Worm (Caenorhabditis elegans): ENCODE data around the gene C35D10.8.

C35D10.8 gene

DNA sequence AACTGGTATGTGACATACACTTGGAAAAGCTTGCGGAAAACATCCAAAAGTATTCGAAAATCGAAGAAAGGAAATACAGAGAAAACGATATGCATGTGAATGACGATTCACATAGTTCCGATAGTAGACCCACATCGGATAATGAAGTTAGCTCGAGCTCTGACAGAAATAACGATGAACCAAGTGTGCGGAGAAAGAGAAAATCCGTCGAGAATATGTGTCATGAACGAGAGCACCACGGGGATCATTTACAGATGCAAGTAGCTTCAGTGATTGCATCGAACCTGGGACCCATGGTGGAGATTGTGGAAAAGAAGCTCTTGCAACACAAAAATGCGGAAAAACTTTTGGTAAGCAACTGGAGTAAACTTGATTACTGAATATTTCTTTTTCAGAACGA is 2.0 kb downstream of the C35D10.8 start:
- TF ChIP-seq med-1 (GFP tag; optimal IDR thresholded peaks at IDR 0.05; ENCODE audit: insufficient read depth) = no peak
- TF ChIP-seq cog-1 (tag; optimal IDR thresholded peaks at IDR 0.05) = no peak
- TF ChIP-seq klf-2 (GFP tag; conservative IDR thresholded peaks at IDR 0.05) = no peak

DNA sequence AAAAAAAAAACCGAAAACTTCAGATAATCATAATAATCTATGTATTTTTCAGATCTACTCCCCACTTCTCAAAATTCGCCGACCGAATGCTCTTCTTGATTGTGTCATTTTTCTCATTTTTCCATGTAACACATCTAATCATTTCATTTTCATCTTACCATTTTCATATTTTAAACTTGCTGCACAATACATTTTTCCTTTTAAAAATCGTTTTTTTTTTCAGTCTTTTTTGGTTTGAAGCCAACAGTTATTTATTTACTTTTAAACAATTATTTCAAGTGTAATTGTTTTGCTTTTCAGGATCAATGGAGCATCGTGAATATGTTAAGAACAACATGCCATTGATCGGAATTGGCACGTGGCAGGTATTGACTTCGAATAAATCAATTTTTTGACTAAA is 4.0 kb downstream of the C35D10.8 start, which contains the start of gene C35D10.6:
Gene C35D10.6, plus strand, starts transcription at position 301 of the 400 bp plus-strand sequence.
- TF ChIP-seq med-1 (GFP tag; optimal IDR thresholded peaks at IDR 0.05; ENCODE audit: insufficient read depth) = no peak
- no peak for TF ChIP-seq klf-2 (GFP tag; conservative IDR thresholded peaks at IDR 0.05)
- TF ChIP-seq ref-1 (GFP tag; conservative IDR thresholded peaks at IDR 0.05) = no peak
- no peak for TF ChIP-seq flt-1 (GFP tag; IDR thresholded peaks at IDR 0.05)
- no peak for TF ChIP-seq ztf-29 (GFP tag; IDR thresholded peaks at IDR 0.05)
- no peak for TF ChIP-seq T22C8.4 (GFP tag; IDR thresholded peaks at IDR 0.05)
- TF ChIP-seq cog-1 (tag; optimal IDR thresholded peaks at IDR 0.05) = no peak
- TF ChIP-seq tab-1 (GFP tag; IDR thresholded peaks at IDR 0.05) = no peak
- no peak for TF ChIP-seq ztf-23 (GFP tag; IDR thresholded peaks at IDR 0.05)

DNA sequence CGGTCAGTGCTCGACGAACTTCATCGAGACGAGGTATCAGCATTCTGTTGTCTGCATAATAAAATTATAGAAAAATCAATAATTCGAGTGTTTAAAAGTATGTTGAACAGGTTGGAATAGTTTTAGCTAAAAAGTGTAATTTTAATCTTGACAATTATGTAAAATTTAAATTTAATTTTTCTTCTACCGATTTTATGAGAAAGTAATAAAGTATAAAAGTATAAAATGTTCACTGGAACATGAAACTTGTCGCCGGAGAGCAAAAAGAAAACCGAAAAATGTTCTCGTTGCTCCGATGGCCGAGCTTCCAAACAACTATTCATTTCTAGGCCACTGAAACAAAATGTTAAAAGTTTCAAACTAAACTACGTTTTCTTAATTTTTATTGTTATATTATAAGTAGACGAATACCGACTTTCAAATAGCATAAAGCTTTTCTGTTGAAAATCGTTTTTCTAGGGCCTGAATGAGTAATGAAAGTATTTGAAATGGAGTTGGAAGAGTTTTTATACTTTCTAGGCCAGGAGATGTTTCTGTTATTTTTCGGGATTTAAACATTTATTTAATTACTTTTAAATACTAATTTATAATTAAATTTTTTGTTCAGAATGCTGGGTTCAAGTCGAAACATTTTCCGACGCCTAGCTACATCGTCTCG is 6.9 kb downstream of the C35D10.8 start, which contains the start of the genes C35D10.10 and C35D10.5:
Gene C35D10.10, minus strand, starts transcription at position 51 of the 658 bp plus-strand sequence.
Gene C35D10.5, plus strand, starts transcription at position 608 of the 658 bp plus-strand sequence.
- no peak for TF ChIP-seq tab-1 (GFP tag; IDR thresholded peaks at IDR 0.05)
- TF ChIP-seq ztf-23 (GFP tag; IDR thresholded peaks at IDR 0.05) = no peak
- TF ChIP-seq cog-1 (tag; optimal IDR thresholded peaks at IDR 0.05) = no peak
- no peak for TF ChIP-seq flt-1 (GFP tag; IDR thresholded peaks at IDR 0.05)
- TF ChIP-seq klf-2 (GFP tag; conservative IDR thresholded peaks at IDR 0.05) = no peak

ce11 chrIII:4863127-4863526 is 8.1 kb downstream of the C35D10.8 start, which contains the start of gene coq-8:
Gene coq-8, plus strand, starts transcription at chrIII:4863427.
- no peak for TF ChIP-seq ztf-29 (GFP tag; IDR thresholded peaks at IDR 0.05)
- TF ChIP-seq flt-1 (GFP tag; IDR thresholded peaks at IDR 0.05) = no peak
- TF ChIP-seq ref-1 (GFP tag; conservative IDR thresholded peaks at IDR 0.05) = no peak
- TF ChIP-seq cog-1 (tag; optimal IDR thresholded peaks at IDR 0.05) = no peak
- no peak for TF ChIP-seq ztf-23 (GFP tag; IDR thresholded peaks at IDR 0.05)
- TF ChIP-seq klf-2 (GFP tag; conservative IDR thresholded peaks at IDR 0.05) = no peak
- TF ChIP-seq tab-1 (GFP tag; IDR thresholded peaks at IDR 0.05) = no peak
- TF ChIP-seq med-1 (GFP tag; optimal IDR thresholded peaks at IDR 0.05; ENCODE audit: insufficient read depth) = no peak
- no peak for TF ChIP-seq T22C8.4 (GFP tag; IDR thresholded peaks at IDR 0.05)

DNA sequence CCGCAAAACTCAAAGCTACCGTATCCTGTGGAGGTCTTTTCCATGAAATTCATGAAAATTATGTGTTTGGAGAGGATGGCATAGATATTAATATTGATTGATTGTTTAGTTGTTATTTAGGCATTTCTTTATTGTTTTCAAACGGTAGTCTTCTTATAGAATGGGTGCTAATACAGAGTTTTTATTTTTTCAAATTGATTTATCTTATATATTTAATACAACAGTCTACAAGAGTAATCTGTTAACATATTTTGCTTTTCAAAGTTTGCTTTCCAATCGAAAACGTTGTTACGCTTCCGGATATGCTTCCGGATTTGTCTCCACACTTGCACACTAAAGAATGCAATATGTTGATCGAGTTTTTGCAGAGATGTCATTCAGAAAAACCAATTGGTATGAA is 11.7 kb downstream of the C35D10.8 start, which contains the start of gene C35D10.17:
Gene C35D10.17, plus strand, starts transcription at position 301 of the 400 bp plus-strand sequence.
- no peak for TF ChIP-seq cog-1 (tag; optimal IDR thresholded peaks at IDR 0.05)
- no peak for TF ChIP-seq T22C8.4 (GFP tag; IDR thresholded peaks at IDR 0.05)
- TF ChIP-seq ztf-29 (GFP tag; IDR thresholded peaks at IDR 0.05) = no peak
- no peak for TF ChIP-seq ztf-23 (GFP tag; IDR thresholded peaks at IDR 0.05)
- no peak for TF ChIP-seq ref-1 (GFP tag; conservative IDR thresholded peaks at IDR 0.05)

DNA sequence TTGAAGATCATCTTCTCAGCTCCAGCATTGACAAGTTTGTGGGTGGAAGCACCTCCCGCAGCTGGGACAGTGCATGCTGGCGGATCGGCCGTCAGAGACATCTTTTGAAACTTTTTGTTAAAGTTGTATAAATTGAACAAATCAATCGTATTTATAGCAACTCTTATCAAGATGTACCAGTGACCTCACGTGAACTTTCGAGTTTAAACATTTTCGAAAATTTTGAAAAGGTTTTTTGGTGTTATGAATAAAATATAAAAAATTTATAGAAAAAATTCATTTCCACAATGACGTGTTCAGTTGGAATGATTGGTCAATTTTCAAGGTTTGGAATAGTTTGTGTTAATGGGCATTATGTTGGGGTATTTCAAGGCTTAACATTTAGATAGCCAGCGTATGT is 13.6 kb downstream of the C35D10.8 start, which contains the start of the genes msd-4 and C35D10.3:
Gene msd-4, minus strand, starts transcription at position 101 of the 400 bp plus-strand sequence.
Gene C35D10.3, plus strand, starts transcription at position 279 of the 400 bp plus-strand sequence.
- TF ChIP-seq T22C8.4 (GFP tag; IDR thresholded peaks at IDR 0.05) (no peak), cog-1 (tag; optimal IDR thresholded peaks at IDR 0.05) (no peak), tab-1 (GFP tag; IDR thresholded peaks at IDR 0.05) (no peak), ref-1 (GFP tag; conservative IDR thresholded peaks at IDR 0.05) (no peak), ztf-23 (GFP tag; IDR thresholded peaks at IDR 0.05) (no peak), med-1 (GFP tag; optimal IDR thresholded peaks at IDR 0.05; ENCODE audit: insufficient read depth) (no peak)

DNA sequence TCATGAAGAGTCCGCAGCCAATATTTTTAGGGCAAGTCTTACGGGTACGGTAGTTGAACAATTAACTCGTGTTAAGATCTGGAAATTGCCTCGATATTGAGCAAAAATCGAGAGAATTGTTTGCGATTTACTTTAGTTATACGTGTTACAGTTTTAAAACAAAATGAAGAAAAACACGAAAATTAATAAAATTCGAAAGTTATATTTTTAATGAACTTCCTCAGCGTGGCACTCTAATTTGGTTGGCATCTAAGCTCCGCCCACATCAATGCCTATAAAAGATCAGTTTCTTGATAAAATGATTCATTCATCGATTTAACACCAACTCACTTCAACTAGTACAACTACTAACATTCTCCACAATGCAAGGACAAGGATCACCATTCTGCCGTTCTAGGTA is 15.5 kb downstream of the C35D10.8 start, which contains the start of gene gipc-1:
Gene gipc-1, plus strand, starts transcription at position 301 of the 400 bp plus-strand sequence.
- no peak for TF ChIP-seq ztf-23 (GFP tag; IDR thresholded peaks at IDR 0.05)
- TF ChIP-seq klf-2 (GFP tag; conservative IDR thresholded peaks at IDR 0.05) = no peak

DNA sequence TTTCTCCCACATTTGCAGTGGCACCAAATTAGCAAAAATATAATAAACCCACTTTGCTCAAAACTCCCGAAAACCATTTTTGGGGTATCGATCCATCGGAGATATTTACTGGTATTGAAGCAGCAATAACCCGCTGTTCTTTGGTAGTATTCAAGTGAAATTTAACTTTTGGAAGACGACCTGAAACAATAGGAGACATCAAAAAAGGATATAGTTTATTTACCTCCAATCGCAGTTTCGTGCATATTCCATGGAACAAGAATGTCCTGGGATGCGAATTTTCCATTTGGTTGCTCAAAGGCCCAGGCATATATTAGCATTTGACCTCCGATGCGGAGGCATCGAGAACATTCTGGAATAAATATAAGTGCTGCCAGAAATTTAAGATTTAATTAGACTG is 18.4 kb downstream of the C35D10.8 start:
- no peak for TF ChIP-seq tab-1 (GFP tag; IDR thresholded peaks at IDR 0.05)
- TF ChIP-seq ztf-29 (GFP tag; IDR thresholded peaks at IDR 0.05) = no peak
- no peak for TF ChIP-seq cog-1 (tag; optimal IDR thresholded peaks at IDR 0.05)
- no peak for TF ChIP-seq klf-2 (GFP tag; conservative IDR thresholded peaks at IDR 0.05)
- TF ChIP-seq ref-1 (GFP tag; conservative IDR thresholded peaks at IDR 0.05) = no peak
- TF ChIP-seq med-1 (GFP tag; optimal IDR thresholded peaks at IDR 0.05; ENCODE audit: insufficient read depth) = no peak
- TF ChIP-seq T22C8.4 (GFP tag; IDR thresholded peaks at IDR 0.05) = no peak
- TF ChIP-seq ztf-23 (GFP tag; IDR thresholded peaks at IDR 0.05) = no peak
- TF ChIP-seq flt-1 (GFP tag; IDR thresholded peaks at IDR 0.05) = no peak

- TF ChIP-seq ztf-29 (GFP tag; IDR thresholded peaks at IDR 0.05) (no peak), klf-2 (GFP tag; conservative IDR thresholded peaks at IDR 0.05) (no peak), ztf-23 (GFP tag; IDR thresholded peaks at IDR 0.05) (no peak), flt-1 (GFP tag; IDR thresholded peaks at IDR 0.05) (no peak), T22C8.4 (GFP tag; IDR thresholded peaks at IDR 0.05) (no peak), cog-1 (tag; optimal IDR thresholded peaks at IDR 0.05) (no peak), ref-1 (GFP tag; conservative IDR thresholded peaks at IDR 0.05) (no peak), med-1 (GFP tag; optimal IDR thresholded peaks at IDR 0.05; ENCODE audit: insufficient read depth) (no peak), tab-1 (GFP tag; IDR thresholded peaks at IDR 0.05) (no peak)
These were observed 19.7 kb downstream of the C35D10.8 start, which contains the start of gene C35D10.12 for ce11 chrIII:4874671-4875070. Gene C35D10.12, minus strand, starts transcription at chrIII:4874771.

- no peak for TF ChIP-seq flt-1 (GFP tag; IDR thresholded peaks at IDR 0.05)
These were observed 20.6 kb downstream of the C35D10.8 start for ce11 chrIII:4875663-4876062.

All from whole organism, midembryonic.